Fruit fly (Drosophila melanogaster) whole organism, pupa: Measurements from ENCODE around the gene CG33640.

Source experiments
- CG10348 ChIP-seq: fragments of 200-800 bp; sonication (Bioruptor generic); IDR thresholded peaks from 2 replicates; pipeline ENCODE4 v1.3.6; 2022; ENCODE audit warnings: missing biosample characterization, missing genetic modification characterization
- CG12605 ChIP-seq: fragments of 200-800 bp; sonication (Bioruptor generic); IDR thresholded peaks from 2 replicates; pipeline ENCODE4 v1.3.6; 2022; ENCODE audit warnings: missing biosample characterization, missing genetic modification characterization
- CG13204 ChIP-seq: fragments of 200-800 bp; sonication (Bioruptor generic); optimal IDR thresholded peaks from 2 replicates; lab custom pipeline; 2018; ENCODE audit warnings: missing biosample characterization, mild to moderate bottlenecking, missing genetic modification characterization, moderate library complexity
- CG14655 ChIP-seq: fragments of 200-800 bp; sonication (Bioruptor generic); optimal IDR thresholded peaks from 3 replicates; lab custom pipeline; 2017; ENCODE audit warnings: mild to moderate bottlenecking, missing biosample characterization, missing genetic modification reagents, missing genetic modification characterization
- CG15710 ChIP-seq: fragments of 200-800 bp; sonication (Bioruptor generic); optimal IDR thresholded peaks from 2 replicates; lab custom pipeline; 2018; ENCODE audit warnings: missing biosample characterization, mild to moderate bottlenecking, missing genetic modification characterization, moderate library complexity
- CG17806 ChIP-seq: fragments of 200-800 bp; sonication (Bioruptor generic); optimal IDR thresholded peaks from 2 replicates; lab custom pipeline; 2018; ENCODE audit warnings: missing biosample characterization, mild to moderate bottlenecking, missing genetic modification characterization, moderate library complexity
- CG32121 ChIP-seq: fragments of 200-800 bp; sonication (Bioruptor generic); IDR thresholded peaks from 2 replicates; pipeline ENCODE4 v1.3.6; 2022; ENCODE audit warnings: missing biosample characterization, missing genetic modification characterization
- CG34367 ChIP-seq: fragments of 200-800 bp; sonication (Bioruptor generic); optimal IDR thresholded peaks from 2 replicates; lab custom pipeline; 2018; ENCODE audit warnings: missing biosample characterization, mild to moderate bottlenecking, missing genetic modification characterization
- CG4496 ChIP-seq: fragments of 200-800 bp; sonication (Bioruptor generic); IDR thresholded peaks from 3 replicates; pipeline ENCODE4 v1.3.6; 2022; ENCODE audit warnings: missing biosample characterization, missing genetic modification characterization
- CG8159 ChIP-seq: fragments of 200-800 bp; sonication (Bioruptor generic); optimal IDR thresholded peaks from 3 replicates; lab custom pipeline; 2018; ENCODE audit warnings: missing biosample characterization, mild to moderate bottlenecking, missing genetic modification characterization, moderate library complexity
- CG8301 ChIP-seq: fragments of 200-800 bp; sonication (Bioruptor generic); optimal IDR thresholded peaks from 2 replicates; lab custom pipeline; 2018; ENCODE audit warnings: missing biosample characterization, mild to moderate bottlenecking, missing genetic modification characterization
- CG9948 ChIP-seq: fragments of 200-800 bp; sonication (Bioruptor generic); optimal IDR thresholded peaks from 2 replicates; lab custom pipeline; 2018; ENCODE audit warnings: missing biosample characterization, mild to moderate bottlenecking, missing genetic modification characterization, moderate library complexity
- D1 ChIP-seq: fragments of 200-800 bp; sonication (Bioruptor generic); optimal IDR thresholded peaks from 2 replicates; lab custom pipeline; 2018; ENCODE audit warnings: missing biosample characterization, mild to moderate bottlenecking, missing genetic modification characterization, moderate library complexity
- EcR ChIP-seq: fragments of 200-800 bp; sonication (Bioruptor generic); optimal IDR thresholded peaks from 3 replicates; lab custom pipeline; 2019; ENCODE audit warnings: missing biosample characterization, missing genetic modification characterization, mild to moderate bottlenecking, moderate library complexity, missing genetic modification reagents
- Ets98B ChIP-seq: fragments of 200-800 bp; sonication (Bioruptor generic); IDR thresholded peaks from 2 replicates; pipeline ENCODE4 v1.3.6; 2022; ENCODE audit warnings: missing biosample characterization, missing genetic modification characterization
- Pif1A ChIP-seq: fragments of 200-800 bp; sonication (Bioruptor generic); optimal IDR thresholded peaks from 3 replicates; lab custom pipeline; 2016; ENCODE audit warnings: missing biosample characterization, missing genetic modification characterization
- Pif1B ChIP-seq: fragments of 200-800 bp; sonication (Bioruptor generic); optimal IDR thresholded peaks from 3 replicates; lab custom pipeline; 2016; ENCODE audit warnings: missing biosample characterization, missing genetic modification characterization
- Snoo ChIP-seq: fragments of 200-800 bp; sonication (Bioruptor generic); optimal IDR thresholded peaks from 3 replicates; lab custom pipeline; 2017; ENCODE audit warnings: missing biosample characterization, mild to moderate bottlenecking, missing genetic modification characterization, inconsistent platforms
- fd96Ca ChIP-seq: fragments of 200-800 bp; sonication (Bioruptor generic); IDR thresholded peaks from 3 replicates; pipeline ENCODE4 v1.3.6; 2022; ENCODE audit warnings: missing biosample characterization, missing genetic modification characterization
- gl ChIP-seq: fragments of 200-800 bp; sonication (Bioruptor generic); optimal IDR thresholded peaks from 2 replicates; lab custom pipeline; 2018; ENCODE audit warnings: missing biosample characterization, mild to moderate bottlenecking, missing genetic modification characterization
- rn ChIP-seq: fragments of 200-800 bp; sonication (Bioruptor generic); IDR thresholded peaks from 2 replicates; pipeline ENCODE4 v1.3.6; 2022; ENCODE audit warnings: missing biosample characterization, missing genetic modification characterization

Gene CG33640

DNA sequence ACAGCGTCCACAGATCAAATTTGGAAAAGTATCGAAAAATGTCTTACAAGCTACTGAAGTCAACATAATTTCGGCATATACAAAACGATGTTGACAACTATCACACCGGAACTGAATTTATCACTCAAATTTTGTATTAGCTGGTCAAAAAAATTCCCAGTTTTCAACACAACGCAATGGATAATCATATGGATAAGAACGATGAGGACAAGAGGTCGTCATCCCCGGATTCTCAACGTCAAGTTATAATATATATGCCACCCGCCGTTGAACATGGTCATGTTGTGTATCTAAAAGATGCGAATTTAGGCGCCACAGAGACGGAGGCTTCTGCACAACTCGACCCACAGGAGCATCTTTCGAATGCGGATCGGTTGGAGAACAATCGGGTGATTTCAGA lies 14.8 kb downstream of the CG33640 start, which contains the start of gene CG9263:
Gene CG9263 (minus strand): TSS at position 101 of the 400 bp plus-strand sequence.
- TF ChIP-seq CG8159 (tag; lab: Kevin White, UChicago) (no peak), D1 (no peak), CG12605 (GFP tag; lab: Robert Waterston, UW) (no peak), fd96Ca (GFP tag; lab: Robert Waterston, UW) (no peak), CG32121 (no peak), CG15710 (tag; lab: Kevin White, UChicago) (no peak), CG8301 (tag; lab: Kevin White, UChicago) (no peak), Pif1B (GFP tag; lab: Kevin White, UChicago) (no peak)

DNA sequence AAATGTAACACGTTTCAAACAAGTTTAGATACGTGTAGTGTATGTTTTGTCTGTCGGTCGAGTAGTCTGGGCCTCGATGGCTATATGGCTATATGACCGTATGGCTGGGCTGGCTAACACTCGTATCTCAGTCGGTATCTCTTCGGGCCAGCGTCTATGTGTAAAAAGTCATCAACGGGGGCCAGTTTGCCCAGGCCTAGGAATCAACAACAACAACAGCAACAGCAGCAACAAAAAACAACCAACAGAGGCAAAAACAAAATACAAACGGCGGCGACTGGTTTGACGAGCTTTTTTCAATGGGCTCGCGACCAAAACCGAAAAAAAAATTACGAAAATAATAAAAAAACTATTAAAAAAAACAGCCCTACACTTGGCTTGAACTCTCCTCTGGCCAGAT lies 18.0 kb downstream of the CG33640 start:
- peak; percentile 88 for TF ChIP-seq CG15710 (tag; lab: Kevin White, UChicago)
- peak; percentile 34 for TF ChIP-seq CG8301 (tag; lab: Kevin White, UChicago)
- TF ChIP-seq Ets98B (GFP tag; lab: Robert Waterston, UW), result peak; percentile 79
- TF ChIP-seq D1, result peak; percentile 52
- TF ChIP-seq CG13204 (GFP tag; lab: Kevin White, UChicago), result peak; percentile 96
- TF ChIP-seq Snoo, result no peak
- peak; percentile 67; the same call in 1 of the 2 replicates for TF ChIP-seq CG32121
- peak; percentile 89 for TF ChIP-seq CG12605 (GFP tag; lab: Robert Waterston, UW)
- peak; percentile 65 for TF ChIP-seq Pif1B (GFP tag; lab: Kevin White, UChicago)
- TF ChIP-seq rn (GFP tag; lab: Robert Waterston, UW), result peak; percentile 3; the same call in 1 of the 2 replicates
- peak; percentile 59 for TF ChIP-seq Pif1A (GFP tag; lab: Kevin White, UChicago)
- peak; percentile 59; the same call in 2 of the 3 replicates for TF ChIP-seq fd96Ca (GFP tag; lab: Robert Waterston, UW)
- TF ChIP-seq EcR (GFP tag; lab: Kevin White, UChicago), result peak; percentile 66
- peak; percentile 85 for TF ChIP-seq CG34367 (tag; lab: Kevin White, UChicago)
- peak; percentile 95 for TF ChIP-seq gl (tag; lab: Kevin White, UChicago)
- peak; percentile 56 for TF ChIP-seq CG14655
- TF ChIP-seq CG17806 (tag; lab: Kevin White, UChicago), result peak; percentile 74
- TF ChIP-seq CG4496 (GFP tag; lab: Robert Waterston, UW), result peak; percentile 82
- TF ChIP-seq CG10348 (GFP tag; lab: Robert Waterston, UW), result no peak
- peak; percentile 79 for TF ChIP-seq CG8159 (tag; lab: Kevin White, UChicago)
- peak; percentile 67 for TF ChIP-seq CG9948

DNA sequence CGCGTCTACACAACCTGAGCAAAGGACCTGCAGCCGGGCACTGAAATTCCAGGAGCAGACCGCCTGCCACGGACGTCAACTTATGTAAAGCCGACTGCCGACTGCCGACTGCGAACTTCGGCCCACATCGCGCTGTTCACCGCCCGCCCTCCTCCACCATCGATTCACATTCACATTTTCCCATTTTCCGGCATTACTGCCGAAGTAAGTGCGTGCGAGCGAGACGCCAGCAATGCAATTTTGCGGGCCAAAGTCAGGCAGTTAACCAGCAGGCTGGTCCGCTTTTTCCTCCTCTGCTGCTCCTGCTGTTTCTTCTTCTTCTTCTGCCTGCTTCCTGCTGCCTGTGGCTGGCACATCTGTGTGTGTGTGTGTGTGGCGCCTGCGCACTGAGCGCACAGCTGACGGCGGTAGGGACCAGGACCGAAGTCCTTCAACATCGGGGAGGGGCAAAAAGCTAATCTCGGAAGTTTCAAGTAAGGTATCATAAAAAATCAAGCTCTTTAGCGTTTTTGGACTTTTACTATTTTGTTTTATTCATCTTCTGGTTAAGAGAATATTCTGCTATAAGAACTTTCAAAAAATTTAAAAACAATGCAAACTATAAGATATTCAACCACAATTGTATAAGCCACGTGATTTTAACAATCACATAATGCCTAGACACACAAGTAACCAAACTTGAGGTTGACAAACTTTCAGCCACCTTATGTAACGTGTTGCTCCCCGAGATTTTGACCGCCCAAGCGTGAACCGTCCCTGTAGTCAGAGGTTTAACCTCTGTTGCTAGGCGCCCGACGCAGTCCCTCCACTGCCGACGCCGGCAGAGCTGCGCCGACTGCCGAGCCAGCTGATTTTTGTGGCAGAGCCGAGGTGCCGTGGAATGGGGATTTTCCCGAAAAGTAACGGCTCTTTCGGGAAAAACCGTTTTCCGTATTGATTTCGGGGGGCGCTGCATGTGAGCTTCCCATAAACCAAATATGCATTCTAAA lies 20.4 kb downstream of the CG33640 start:
- no peak for TF ChIP-seq CG10348 (GFP tag; lab: Robert Waterston, UW)
- peak; percentile 82 for TF ChIP-seq CG8159 (tag; lab: Kevin White, UChicago)
- TF ChIP-seq CG17806 (tag; lab: Kevin White, UChicago), result peak; percentile 63
- peak; percentile 85 for TF ChIP-seq CG14655
- TF ChIP-seq CG9948, result peak; percentile 78
- no peak; the same call in 1 of the 2 replicates for TF ChIP-seq Ets98B (GFP tag; lab: Robert Waterston, UW)
- peak; percentile 5; the same call in 1 of the 3 replicates for TF ChIP-seq fd96Ca (GFP tag; lab: Robert Waterston, UW)
- peak; percentile 65 for TF ChIP-seq CG34367 (tag; lab: Kevin White, UChicago)
- TF ChIP-seq CG15710 (tag; lab: Kevin White, UChicago), result peak; percentile 80
- TF ChIP-seq CG8301 (tag; lab: Kevin White, UChicago), result peak; percentile 68
- TF ChIP-seq gl (tag; lab: Kevin White, UChicago), result no peak
- TF ChIP-seq rn (GFP tag; lab: Robert Waterston, UW), result 0 out of 2 replicates have a peak, but pooled peaks have one; percentile 4
- peak; percentile 59 for TF ChIP-seq CG4496 (GFP tag; lab: Robert Waterston, UW)
- TF ChIP-seq Pif1B (GFP tag; lab: Kevin White, UChicago), result peak; percentile 59
- TF ChIP-seq CG32121, result no peak
- TF ChIP-seq EcR (GFP tag; lab: Kevin White, UChicago), result no peak
- peak; percentile 79 for TF ChIP-seq Pif1A (GFP tag; lab: Kevin White, UChicago)
- no peak for TF ChIP-seq CG12605 (GFP tag; lab: Robert Waterston, UW)
- TF ChIP-seq CG13204 (GFP tag; lab: Kevin White, UChicago), result peak; percentile 91
- TF ChIP-seq D1, result no peak
- peak; percentile 70 for TF ChIP-seq Snoo

DNA sequence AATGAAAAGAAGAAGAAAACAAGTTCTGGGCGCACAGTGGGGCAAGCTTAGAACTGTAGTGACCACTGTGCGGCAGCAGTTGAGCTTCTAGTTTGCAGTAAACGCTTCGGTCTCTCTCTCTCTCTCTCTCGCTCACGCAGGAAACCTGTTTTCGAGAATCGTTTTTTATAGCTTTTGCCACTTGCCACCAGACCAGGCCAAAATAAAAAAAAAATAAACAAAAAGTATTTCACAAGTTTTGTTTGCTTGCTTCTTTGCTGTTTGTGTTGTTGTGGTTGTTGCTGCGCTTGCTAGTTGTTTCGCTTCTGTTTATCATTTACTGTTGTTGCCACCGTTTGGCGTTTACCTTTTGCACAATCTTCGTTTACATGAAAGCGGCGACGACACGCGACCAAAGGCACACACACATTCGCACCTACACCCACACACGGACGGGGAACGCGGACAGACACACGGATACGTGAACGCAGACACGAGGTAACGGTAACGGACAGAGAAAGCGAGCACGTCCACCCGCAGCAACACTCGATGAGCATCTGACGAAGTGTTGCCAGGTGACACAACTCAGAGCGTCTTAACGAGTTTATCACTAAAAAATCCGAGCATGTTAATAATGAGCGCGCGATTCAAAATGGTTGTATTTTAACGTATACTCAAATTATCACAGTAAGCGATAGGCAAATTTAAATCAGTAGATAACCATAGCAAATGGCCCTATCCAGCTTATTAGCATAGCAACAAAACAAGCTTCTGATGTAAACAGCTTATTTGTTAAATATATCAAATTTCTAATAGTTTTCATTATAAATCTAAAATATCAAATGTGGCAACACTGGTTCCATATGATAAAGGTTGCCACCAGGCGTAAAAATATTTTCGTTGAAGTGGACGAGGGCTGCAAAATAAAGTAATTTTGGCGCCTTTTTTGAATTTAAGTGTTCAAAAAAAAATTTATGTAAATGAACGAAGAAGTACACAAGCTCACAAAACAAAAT lies 21.4 kb downstream of the CG33640 start, which contains the start of gene B4:
Gene B4 (minus strand): TSS at position 543 of the 995 bp plus-strand sequence.
- peak; percentile 64; the same call in 1 of the 2 replicates for TF ChIP-seq Ets98B (GFP tag; lab: Robert Waterston, UW)
- no peak; the same call in 2 of the 3 replicates for TF ChIP-seq fd96Ca (GFP tag; lab: Robert Waterston, UW)
- TF ChIP-seq CG12605 (GFP tag; lab: Robert Waterston, UW), result peak; percentile 40; the same call in 1 of the 2 replicates
- TF ChIP-seq CG15710 (tag; lab: Kevin White, UChicago), result peak; percentile 61
- TF ChIP-seq Pif1A (GFP tag; lab: Kevin White, UChicago), result peak; percentile 53
- TF ChIP-seq CG8301 (tag; lab: Kevin White, UChicago), result peak; percentile 43
- TF ChIP-seq CG34367 (tag; lab: Kevin White, UChicago), result peak; percentile 44
- TF ChIP-seq CG32121, result peak; percentile 61
- peak; percentile 20 for TF ChIP-seq CG9948
- peak; percentile 72 for TF ChIP-seq gl (tag; lab: Kevin White, UChicago)
- no peak for TF ChIP-seq Pif1B (GFP tag; lab: Kevin White, UChicago)
- peak; percentile 27 for TF ChIP-seq CG17806 (tag; lab: Kevin White, UChicago)
- TF ChIP-seq D1, result peak; percentile 74
- no peak for TF ChIP-seq rn (GFP tag; lab: Robert Waterston, UW)
- TF ChIP-seq CG4496 (GFP tag; lab: Robert Waterston, UW), result peak; percentile 35
- TF ChIP-seq CG14655, result peak; percentile 59
- TF ChIP-seq CG8159 (tag; lab: Kevin White, UChicago), result peak; percentile 27
- peak; percentile 46 for TF ChIP-seq CG13204 (GFP tag; lab: Kevin White, UChicago)
- peak; percentile 16 for TF ChIP-seq Snoo
- TF ChIP-seq EcR (GFP tag; lab: Kevin White, UChicago), result peak; percentile 38
- no peak for TF ChIP-seq CG10348 (GFP tag; lab: Robert Waterston, UW)
